Fruit fly (Drosophila melanogaster) whole organism, adult: Measurements from ENCODE around the gene CG34163.

ENCODE experiments used
- CG12768 ChIP-seq: fragments of 200-800 bp; sonication (Bioruptor generic); optimal IDR thresholded peaks from 2 replicates; lab custom pipeline; 2017; ENCODE audit warnings: missing biosample characterization, missing genetic modification characterization, mild to moderate bottlenecking, moderate library complexity, missing genetic modification reagents
- CG1620 ChIP-seq: fragments of 200-800 bp; sonication (Bioruptor generic); optimal IDR thresholded peaks from 2 replicates; lab custom pipeline; 2016; ENCODE audit warnings: missing biosample characterization, missing genetic modification characterization
- CG33017 ChIP-seq: fragments of 200-800 bp; sonication (Bioruptor generic); optimal IDR thresholded peaks from 2 replicates; lab custom pipeline; 2018; ENCODE audit warnings: missing biosample characterization, mild to moderate bottlenecking, missing genetic modification characterization, moderate library complexity
- CG5204 ChIP-seq: fragments of 200-800 bp; sonication (Bioruptor generic); optimal IDR thresholded peaks from 2 replicates; lab custom pipeline; 2016; ENCODE audit warnings: missing biosample characterization, missing genetic modification characterization
- CG7045 ChIP-seq: fragments of 200-800 bp; sonication (Bioruptor generic); optimal IDR thresholded peaks from 2 replicates; lab custom pipeline; 2017; ENCODE audit warnings: missing biosample characterization, mild to moderate bottlenecking, missing genetic modification characterization
- Clk ChIP-seq: fragments of 200-800 bp; sonication (Bioruptor generic); optimal IDR thresholded peaks from 2 replicates; lab custom pipeline; 2017; ENCODE audit warnings: missing biosample characterization, missing genetic modification characterization
- Hr96 ChIP-seq: fragments of 200-800 bp; sonication (Bioruptor generic); optimal IDR thresholded peaks from 2 replicates; lab custom pipeline; 2016; ENCODE audit warnings: missing biosample characterization, missing genetic modification characterization
- Mnt ChIP-seq: fragments of 200-800 bp; sonication (Bioruptor generic); optimal IDR thresholded peaks from 2 replicates; lab custom pipeline; 2016; ENCODE audit warnings: missing biosample characterization, mild to moderate bottlenecking, missing genetic modification characterization
- cic ChIP-seq: fragments of 200-800 bp; sonication (Bioruptor generic); optimal IDR thresholded peaks from 2 replicates; lab custom pipeline; 2017; ENCODE audit warnings: missing biosample characterization, mild to moderate bottlenecking, missing genetic modification characterization, moderate library complexity
- cnc ChIP-seq, 2 experiments: fragments of >200 bp; optimal IDR thresholded peaks; 2 replicates each; lab custom pipeline; 2017
- kay ChIP-seq: fragments of 200-800 bp; sonication (Bioruptor generic); peaks from one replicate; lab custom pipeline; 2016; ENCODE audit warnings: missing biosample characterization, missing genetic modification characterization, borderline replicate concordance
- ovo ChIP-seq: fragments of 200-800 bp; sonication (Bioruptor generic); optimal IDR thresholded peaks from 2 replicates; lab custom pipeline; 2016; ENCODE audit warnings: missing biosample characterization, missing genetic modification characterization
- tj ChIP-seq: fragments of 200-800 bp; sonication (Bioruptor generic); optimal IDR thresholded peaks from 3 replicates; lab custom pipeline; 2017; ENCODE audit warnings: missing biosample characterization, mild to moderate bottlenecking, missing genetic modification characterization, moderate library complexity
- toe ChIP-seq: fragments of 200-800 bp; sonication (Bioruptor generic); optimal IDR thresholded peaks from 2 replicates; lab custom pipeline; 2016; ENCODE audit warnings: missing biosample characterization, missing genetic modification characterization

DNA sequence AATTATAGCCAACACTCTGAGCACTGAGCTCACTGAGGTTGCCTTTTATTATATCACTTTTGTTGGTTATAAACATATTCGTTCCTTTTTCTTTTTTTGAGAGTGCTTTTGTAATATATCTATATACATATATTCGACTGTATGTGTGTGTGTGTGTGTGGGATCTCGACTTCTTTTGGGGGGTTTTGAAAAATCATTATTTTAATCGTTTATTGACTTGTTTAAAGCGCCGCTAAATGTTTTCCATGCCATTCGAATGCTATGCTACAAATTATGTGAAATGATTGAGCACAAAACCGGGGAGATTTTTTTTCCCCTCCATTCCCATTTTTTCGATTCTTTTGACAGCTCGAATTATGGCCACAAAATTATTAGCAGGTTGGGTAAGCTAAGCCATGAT, 18.6 kb upstream of the CG34163 start:
- TF ChIP-seq CG33017 (tag; lab: Kevin White, UChicago) (no peak), Clk (GFP tag; lab: Kevin White, UChicago) (no peak), Mnt (no peak), CG7045 (GFP tag; lab: Kevin White, UChicago) (no peak), ovo (GFP tag; lab: Kevin White, UChicago) (no peak), Hr96 (no peak), tj (GFP tag; lab: Kevin White, UChicago) (no peak), CG1620 (GFP tag; lab: Kevin White, UChicago) (no peak), cic (GFP tag; lab: Kevin White, UChicago) (no peak), kay (GFP tag; lab: Kevin White, UChicago) (no peak), CG12768 (GFP tag; lab: Kevin White, UChicago) (no peak), cnc (optimal IDR thresholded peaks at IDR 0.05; lab: Kevin White, UChicago) (no peak), CG5204 (GFP tag; lab: Kevin White, UChicago) (no peak), toe (GFP tag; lab: Kevin White, UChicago) (no peak)
